Worm (Caenorhabditis elegans) whole organism, L2 larva: ENCODE data around the gene F42A9.11.

ENCODE experiments used
- ZK546.5 ChIP-seq: sonication (generic microtip); optimal IDR thresholded peaks from 2 replicates; lab custom pipeline; 2017; ENCODE audit warnings: missing biosample characterization, missing genetic modification characterization
- aly-2 ChIP-seq: fragments of 150-350 bp; optimal IDR thresholded peaks from 2 replicates; lab custom pipeline; 2014; ENCODE audit warnings: missing biosample characterization, missing genetic modification characterization
- ama-1 ChIP-seq: fragments of 150-350 bp; optimal IDR thresholded peaks from 2 replicates; lab custom pipeline; 2018; ENCODE audit warnings: inconsistent platforms
- ceh-82 ChIP-seq: fragments of 150-350 bp; optimal IDR thresholded peaks from 2 replicates; lab custom pipeline; 2014; ENCODE audit warnings: missing biosample characterization, missing genetic modification characterization
- elt-1 ChIP-seq: fragments of 150-350 bp; optimal IDR thresholded peaks from 2 replicates; lab custom pipeline; 2014; ENCODE audit warnings: missing biosample characterization, missing genetic modification characterization
- lin-13 ChIP-seq: fragments of 150-350 bp; optimal IDR thresholded peaks from 2 replicates; lab custom pipeline; 2014; ENCODE audit warnings: missing biosample characterization, missing genetic modification reagents, missing genetic modification characterization
- lsy-2 ChIP-seq, 2 experiments: fragments of 150-350 bp in 1 of 2; sonication (generic microtip) in 1 of 2; optimal IDR thresholded peaks; 2 replicates each; lab custom pipeline; 2014 to 2017; ENCODE audit warnings: missing biosample characterization in 2 of 2, missing genetic modification characterization in 2 of 2
- nhr-237 ChIP-seq: fragments of 150-350 bp; optimal IDR thresholded peaks from 2 replicates; lab custom pipeline; 2014; ENCODE audit warnings: missing biosample characterization, missing genetic modification characterization
- nhr-6 ChIP-seq: fragments of 150-350 bp; optimal IDR thresholded peaks from 2 replicates; lab custom pipeline; 2014; ENCODE audit warnings: missing biosample characterization, missing genetic modification characterization
- skn-1 ChIP-seq: sonication (generic microtip); optimal IDR thresholded peaks from 2 replicates; lab custom pipeline; 2017; ENCODE audit warnings: missing biosample characterization, missing genetic modification characterization
- snpc-4 ChIP-seq: fragments of 150-350 bp; optimal IDR thresholded peaks from 2 replicates; lab custom pipeline; 2014; ENCODE audit warnings: missing biosample characterization, missing genetic modification characterization
- zag-1 ChIP-seq: fragments of 150-350 bp; optimal IDR thresholded peaks from 2 replicates; lab custom pipeline; 2014; ENCODE audit warnings: missing biosample characterization, missing genetic modification characterization

DNA sequence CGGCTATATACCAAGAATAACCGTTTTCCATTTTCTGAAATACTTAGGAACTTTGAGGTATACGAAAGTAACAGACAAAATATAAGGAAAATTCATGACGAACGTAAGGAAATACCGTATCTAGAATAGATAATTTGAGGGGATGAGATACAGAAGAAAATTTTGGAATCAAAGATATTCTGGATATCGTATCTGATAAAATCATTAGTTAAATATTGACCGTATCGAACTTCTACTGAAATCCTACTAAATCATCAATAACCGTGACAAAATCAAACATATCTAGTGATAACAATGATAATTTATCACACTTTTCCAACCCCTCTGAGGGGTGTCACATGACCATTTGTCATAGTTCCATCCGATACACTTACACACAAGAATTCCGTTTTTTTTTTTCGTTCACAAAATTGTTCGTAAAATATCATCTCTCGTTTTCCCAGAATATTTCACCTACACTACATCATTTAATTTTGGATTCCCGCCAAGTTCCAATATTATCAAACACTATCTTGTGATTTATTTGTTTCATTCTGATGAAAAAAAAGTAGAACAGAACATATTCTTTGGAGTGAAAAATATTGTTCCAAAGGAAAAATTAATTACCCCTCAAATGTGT is 26.6 kb upstream of the F42A9.11 start, which contains the start of gene Y59H11AR.4:
- no peak for TF ChIP-seq skn-1
- no peak for TF ChIP-seq lin-13
- no peak for TF ChIP-seq elt-1
- no peak for TF ChIP-seq nhr-6 (tag; lab: Kevin White, UChicago)
- no peak for TF ChIP-seq lsy-2 (tag; optimal IDR thresholded peaks at IDR 0.05; lab: Kevin White, UChicago)
- TF ChIP-seq nhr-237 (tag; lab: Kevin White, UChicago) = no peak
- no peak for TF ChIP-seq snpc-4 (tag; lab: Kevin White, UChicago)
- no peak for TF ChIP-seq ceh-82 (tag; lab: Kevin White, UChicago)
- no peak for TF ChIP-seq ama-1 (lab: Kevin White, UChicago)
- TF ChIP-seq aly-2 (tag; lab: Kevin White, UChicago) = no peak
- TF ChIP-seq zag-1 = no peak
- no peak for TF ChIP-seq ZK546.5 (tag; lab: Kevin White, UChicago)
